Worm (Caenorhabditis elegans) whole organism, L1 larva: Measurements from ENCODE around the gene C28A5.1.

Source experiments
- ceh-90 ChIP-seq: sonication (generic microtip); optimal IDR thresholded peaks from 2 replicates; lab custom pipeline; 2016; ENCODE audit warnings: missing genetic modification characterization, missing compliant biosample characterization
- ces-1 ChIP-seq: fragments of 150-350 bp; optimal IDR thresholded peaks from 2 replicates; lab custom pipeline; 2014; ENCODE audit warnings: missing biosample characterization, missing genetic modification reagents, missing genetic modification characterization
- fkh-10 ChIP-seq: sonication (generic microtip); optimal IDR thresholded peaks from 2 replicates; lab custom pipeline; 2017; ENCODE audit warnings: missing biosample characterization, missing genetic modification reagents, missing genetic modification characterization
- grh-1 ChIP-seq: fragments of 200-800 bp; sonication (Bioruptor generic); IDR thresholded peaks from 2 replicates; pipeline ENCODE4 v1.3.6; 2022; ENCODE audit warnings: missing genetic modification reagents, missing genetic modification characterization, missing compliant biosample characterization
- lin-13 ChIP-seq: fragments of 150-350 bp; optimal IDR thresholded peaks from 2 replicates; lab custom pipeline; 2014; ENCODE audit warnings: missing biosample characterization, missing genetic modification reagents, missing genetic modification characterization
- lin-35 ChIP-seq, 2 experiments: fragments of 150-350 bp; optimal IDR thresholded peaks; 2 replicates each; lab custom pipeline; 2014; ENCODE audit warnings: missing biosample characterization in 2 of 2, missing genetic modification characterization in 2 of 2, missing genetic modification reagents in 2 of 2
- lin-39 ChIP-seq: fragments of 150-350 bp; optimal IDR thresholded peaks from 2 replicates; lab custom pipeline; 2014; ENCODE audit warnings: missing biosample characterization, missing genetic modification reagents, missing genetic modification characterization
- nhr-11 ChIP-seq: fragments of 150-350 bp; optimal IDR thresholded peaks from 2 replicates; lab custom pipeline; 2014; ENCODE audit warnings: missing biosample characterization, missing genetic modification characterization
- nhr-12 ChIP-seq: sonication (generic microtip); optimal IDR thresholded peaks from 2 replicates; lab custom pipeline; 2017; ENCODE audit warnings: missing biosample characterization, missing genetic modification characterization
- pqm-1 ChIP-seq: sonication (generic microtip); optimal IDR thresholded peaks from 3 replicates; lab custom pipeline; 2017; ENCODE audit warnings: missing biosample characterization, missing genetic modification characterization
- rnt-1 ChIP-seq: sonication (generic microtip); optimal IDR thresholded peaks from 2 replicates; lab custom pipeline; 2016; ENCODE audit warnings: mild to moderate bottlenecking, missing genetic modification characterization, moderate library complexity, missing compliant biosample characterization
- unc-62 ChIP-seq: fragments of 150-350 bp; optimal IDR thresholded peaks from 2 replicates; lab custom pipeline; 2014; ENCODE audit warnings: missing biosample characterization, missing genetic modification reagents, missing genetic modification characterization

- TF ChIP-seq ces-1 (no peak), ceh-90 (no peak), grh-1 (GFP tag; lab: Robert Waterston, UW) (no peak), lin-35 (GFP tag; optimal IDR thresholded peaks at IDR 0.05; lab: Kevin White, UChicago) (no peak), lin-39 (tag; lab: Kevin White, UChicago) (no peak), nhr-12 (tag; lab: Kevin White, UChicago) (no peak), nhr-11 (no peak), unc-62 (GFP tag; lab: Kevin White, UChicago) (no peak), lin-13 (GFP tag; lab: Kevin White, UChicago) (no peak), pqm-1 (tag; lab: Kevin White, UChicago) (no peak), rnt-1 (tag; lab: Kevin White, UChicago) (no peak), fkh-10 (GFP tag; lab: Kevin White, UChicago) (no peak)
These were observed 43.7 kb downstream of the C28A5.1 start for ce11 chrIII:4390421-4390820.
